Worm (Caenorhabditis elegans): ENCODE data around the gene C13A2.3.
"Not testable (repeated sequence)": the region's sequence is repeated elsewhere in the genome, so short reads cannot be mapped to it uniquely, and the experiment has no call there.

The C13A2.3 gene

DNA sequence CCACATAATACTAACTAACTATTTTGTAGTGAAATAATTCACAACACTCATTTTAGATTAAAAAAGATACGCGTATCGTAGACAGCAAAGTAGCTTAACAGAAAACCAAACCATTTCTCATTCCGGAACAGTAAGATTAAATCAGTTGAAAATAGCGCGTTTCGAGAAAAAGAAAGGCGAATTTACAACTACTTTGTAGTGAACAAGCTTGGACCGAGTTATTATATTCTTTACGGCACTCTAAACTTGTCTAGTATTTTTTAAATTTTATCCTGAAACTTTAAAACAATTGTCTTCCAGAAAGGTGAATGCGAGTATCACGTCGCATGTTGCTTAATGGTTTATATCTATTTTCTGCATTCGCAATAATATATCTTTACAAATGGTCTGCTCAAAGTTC is 3.0 kb upstream of the C13A2.3 start, which contains the start of gene C13A2.4:
TSS of gene C13A2.4 (plus strand) at position 301 of the 400 bp plus-strand sequence.
- TF ChIP-seq F13C5.2 (tag; optimal IDR thresholded peaks at IDR 0.05) (no peak), ceh-13 (GFP tag; optimal IDR thresholded peaks at IDR 0.05) (no peak), aly-1 (tag; optimal IDR thresholded peaks at IDR 0.05) (no peak), ets-7 (tag; optimal IDR thresholded peaks at IDR 0.05) (no peak), ceh-36 (tag; optimal IDR thresholded peaks at IDR 0.05) (no peak), sea-1 (GFP tag; conservative IDR thresholded peaks at IDR 0.05) (no peak), tbx-37 (GFP tag; conservative IDR thresholded peaks at IDR 0.05) (no peak), tra-4 (tag; optimal IDR thresholded peaks at IDR 0.05) (no peak)

DNA sequence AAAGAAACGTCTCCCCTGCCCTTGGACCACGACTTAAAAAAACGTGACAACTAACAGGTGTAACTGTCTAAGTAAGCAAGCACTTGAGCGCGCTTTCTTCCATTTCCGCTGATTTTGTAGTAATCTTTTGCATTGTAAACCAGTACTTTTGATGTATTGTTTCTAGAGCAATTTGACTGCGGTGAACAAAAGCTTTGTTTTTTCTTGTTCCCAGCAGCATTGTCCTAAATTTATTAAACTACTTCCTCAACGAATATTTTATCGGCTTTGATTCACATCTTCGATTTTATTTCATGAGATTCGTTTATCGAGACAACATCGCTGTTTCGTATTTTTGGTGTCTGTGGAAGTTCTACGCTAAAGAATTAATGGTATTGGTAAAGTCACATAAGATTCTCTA is 6.6 kb downstream of the C13A2.3 start, which contains the start of gene C13A2.1:
TSS of gene C13A2.1 (plus strand) at position 301 of the 400 bp plus-strand sequence.
- TF ChIP-seq aly-1 (tag; optimal IDR thresholded peaks at IDR 0.05) (no peak), tbx-37 (GFP tag; conservative IDR thresholded peaks at IDR 0.05) (no peak), B0310.2 (tag; optimal IDR thresholded peaks at IDR 0.05) (no peak), flt-1 (GFP tag; IDR thresholded peaks at IDR 0.05) (no peak), ets-7 (tag; optimal IDR thresholded peaks at IDR 0.05) (no peak), ceh-13 (GFP tag; optimal IDR thresholded peaks at IDR 0.05) (no peak), hmg-4 (GFP tag; optimal IDR thresholded peaks at IDR 0.05) (no peak), hmbx-1 (tag; optimal IDR thresholded peaks at IDR 0.05) (no peak), tra-4 (tag; optimal IDR thresholded peaks at IDR 0.05) (no peak), tbx-11 (GFP tag; IDR thresholded peaks at IDR 0.05) (no peak)

DNA sequence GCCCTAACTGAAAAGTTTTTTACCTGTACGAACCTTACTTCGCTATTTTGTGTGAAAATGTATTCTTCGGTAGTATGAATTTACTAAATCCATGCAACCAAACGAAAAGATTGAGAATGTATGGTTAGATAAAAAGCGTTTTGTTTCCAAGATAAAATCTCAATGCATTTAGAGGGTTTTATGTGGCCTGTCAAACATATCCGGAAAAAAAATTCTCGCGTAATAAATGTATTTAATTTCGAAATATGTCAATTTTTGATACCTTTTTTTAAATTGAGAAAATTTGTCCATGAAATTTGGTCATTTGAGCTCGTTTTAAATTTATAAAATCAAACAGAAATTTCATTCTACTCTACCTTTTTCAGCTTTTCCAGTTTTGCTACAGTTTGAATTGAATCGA is 13.1 kb downstream of the C13A2.3 start, which contains the start of gene F07G11.4:
TSS of gene F07G11.4 (minus strand) at position 101 of the 400 bp plus-strand sequence.
- TF ChIP-seq tbx-37 (GFP tag; conservative IDR thresholded peaks at IDR 0.05), result no peak
- no peak for TF ChIP-seq hnd-1 (tag; optimal IDR thresholded peaks at IDR 0.05)
- TF ChIP-seq aly-1 (tag; optimal IDR thresholded peaks at IDR 0.05), result no peak
- TF ChIP-seq ceh-36 (tag; optimal IDR thresholded peaks at IDR 0.05), result no peak
- no peak for TF ChIP-seq ama-1 (optimal IDR thresholded peaks at IDR 0.05)
- TF ChIP-seq ets-7 (tag; optimal IDR thresholded peaks at IDR 0.05), result no peak
- TF ChIP-seq tbx-11 (GFP tag; IDR thresholded peaks at IDR 0.05), result no peak
- no peak for TF ChIP-seq flt-1 (GFP tag; IDR thresholded peaks at IDR 0.05)
- TF ChIP-seq B0310.2 (tag; optimal IDR thresholded peaks at IDR 0.05), result no peak
- no peak for TF ChIP-seq ceh-13 (GFP tag; optimal IDR thresholded peaks at IDR 0.05)
- TF ChIP-seq hmbx-1 (tag; optimal IDR thresholded peaks at IDR 0.05), result no peak
- no peak for TF ChIP-seq sea-1 (GFP tag; conservative IDR thresholded peaks at IDR 0.05)
- no peak for TF ChIP-seq hmg-4 (GFP tag; optimal IDR thresholded peaks at IDR 0.05)

DNA sequence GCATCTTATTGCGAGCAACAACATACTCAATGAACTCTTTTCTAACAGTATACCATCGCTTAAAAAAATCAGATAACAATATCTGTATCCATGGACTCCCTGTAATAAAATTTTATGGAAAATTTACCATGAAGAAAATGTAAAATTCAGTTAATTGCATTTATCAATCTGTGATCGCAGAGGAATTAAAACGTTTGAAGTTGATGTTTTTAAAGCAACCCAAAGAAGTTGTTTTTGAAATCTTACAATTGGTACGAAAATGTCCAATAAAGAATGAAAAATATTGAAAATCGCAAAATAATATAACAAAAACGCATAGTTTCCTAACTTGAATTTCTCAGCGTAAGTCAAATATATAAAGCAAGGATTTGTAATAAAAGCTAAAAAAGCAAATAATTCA is 15.1 kb downstream of the C13A2.3 start, which contains the start of gene srj-32:
TSS of gene srj-32 (minus strand) at position 101 of the 400 bp plus-strand sequence.
- no peak for TF ChIP-seq scrt-1 (GFP tag; IDR thresholded peaks at IDR 0.05)

DNA sequence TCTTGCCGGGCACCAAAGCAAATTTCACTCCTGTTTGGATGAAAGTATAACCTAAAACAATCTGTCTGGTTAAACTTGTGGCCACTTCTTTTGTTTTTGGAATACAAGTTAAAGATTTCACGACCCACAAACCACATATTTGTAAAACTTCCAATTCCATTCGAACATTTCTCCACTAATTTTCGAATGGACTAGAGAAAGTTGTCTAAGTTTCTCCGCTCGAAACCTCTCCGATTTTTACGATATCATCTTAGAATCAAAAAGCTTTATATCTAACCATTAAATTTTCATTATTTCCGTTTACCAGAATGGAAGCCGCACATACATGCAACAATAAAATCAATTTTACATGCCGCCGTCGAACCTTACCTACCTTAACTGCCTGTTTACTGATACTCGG is 16.3 kb downstream of the C13A2.3 start, which contains the start of gene F07G11.3:
TSS of gene F07G11.3 (plus strand) at position 301 of the 400 bp plus-strand sequence.
- TF ChIP-seq hmg-4 (GFP tag; optimal IDR thresholded peaks at IDR 0.05), result no peak
- TF ChIP-seq pes-1 (GFP tag; IDR thresholded peaks at IDR 0.05), result no peak
- TF ChIP-seq tbx-37 (GFP tag; conservative IDR thresholded peaks at IDR 0.05), result no peak
- TF ChIP-seq scrt-1 (GFP tag; IDR thresholded peaks at IDR 0.05), result no peak
- no peak for TF ChIP-seq ama-1 (optimal IDR thresholded peaks at IDR 0.05)
- TF ChIP-seq ceh-13 (GFP tag; optimal IDR thresholded peaks at IDR 0.05), result no peak
- TF ChIP-seq B0310.2 (tag; optimal IDR thresholded peaks at IDR 0.05), result no peak
- no peak for TF ChIP-seq hnd-1 (tag; optimal IDR thresholded peaks at IDR 0.05)
- no peak for TF ChIP-seq hmbx-1 (tag; optimal IDR thresholded peaks at IDR 0.05)
- TF ChIP-seq sea-1 (GFP tag; conservative IDR thresholded peaks at IDR 0.05), result no peak
- TF ChIP-seq tra-4 (tag; optimal IDR thresholded peaks at IDR 0.05), result no peak
- TF ChIP-seq ets-7 (tag; optimal IDR thresholded peaks at IDR 0.05), result no peak
- TF ChIP-seq tbx-11 (GFP tag; IDR thresholded peaks at IDR 0.05), result no peak
- no peak for TF ChIP-seq flt-1 (GFP tag; IDR thresholded peaks at IDR 0.05)
- TF ChIP-seq ceh-36 (tag; optimal IDR thresholded peaks at IDR 0.05), result no peak
- TF ChIP-seq aly-1 (tag; optimal IDR thresholded peaks at IDR 0.05), result no peak
- TF ChIP-seq F13C5.2 (tag; optimal IDR thresholded peaks at IDR 0.05), result no peak

DNA sequence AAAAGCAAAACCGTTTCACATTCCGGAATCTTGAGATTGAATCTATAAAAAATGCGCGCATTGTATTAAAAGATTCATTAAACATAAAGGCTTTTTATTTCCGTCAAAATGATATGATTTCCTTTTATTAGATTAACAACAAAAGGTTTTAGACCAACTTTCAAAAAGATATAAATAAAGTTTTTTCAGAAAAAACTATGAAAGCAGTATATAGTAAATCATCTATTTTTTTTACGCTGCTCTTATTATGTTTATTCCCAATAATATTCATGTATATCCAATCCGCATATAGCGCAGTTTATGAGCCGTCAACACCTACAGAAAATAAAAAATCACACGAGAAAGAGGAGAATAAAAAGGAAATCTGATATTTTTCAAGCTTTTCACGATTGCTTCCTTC is 22.4 kb downstream of the C13A2.3 start, which contains the start of gene F07G11.2:
TSS of gene F07G11.2 (plus strand) at position 301 of the 400 bp plus-strand sequence.
- not testable (repeated sequence) for TF ChIP-seq hmg-4 (GFP tag; optimal IDR thresholded peaks at IDR 0.05); pes-1 (GFP tag; IDR thresholded peaks at IDR 0.05); sea-1 (GFP tag; conservative IDR thresholded peaks at IDR 0.05)

DNA sequence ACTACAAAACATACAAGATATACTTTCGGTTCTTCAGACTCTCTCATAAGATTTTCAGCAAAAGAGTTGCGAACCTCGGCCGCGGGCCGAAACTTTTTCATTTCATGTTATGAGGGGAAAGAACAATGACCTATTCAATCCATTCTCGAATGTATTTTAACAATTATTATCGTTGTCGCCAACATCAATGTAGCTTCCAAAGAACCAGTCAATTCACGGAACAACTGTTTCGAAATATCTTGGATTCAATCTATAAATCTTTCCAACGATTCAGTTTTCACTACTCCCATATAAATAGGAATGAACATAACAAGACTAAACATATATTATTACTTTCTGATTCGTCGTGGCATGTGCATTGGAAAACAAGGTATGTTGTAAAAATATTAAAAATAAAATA is 25.0 kb downstream of the C13A2.3 start, which contains the start of gene F07G11.1:
TSS of gene F07G11.1 (plus strand) at position 301 of the 400 bp plus-strand sequence.
- TF ChIP-seq hmbx-1 (tag; optimal IDR thresholded peaks at IDR 0.05), result no peak
- TF ChIP-seq ama-1 (optimal IDR thresholded peaks at IDR 0.05), result no peak
- no peak for TF ChIP-seq hmg-4 (GFP tag; optimal IDR thresholded peaks at IDR 0.05)
- TF ChIP-seq hnd-1 (tag; optimal IDR thresholded peaks at IDR 0.05), result no peak
- no peak for TF ChIP-seq aly-1 (tag; optimal IDR thresholded peaks at IDR 0.05)
- no peak for TF ChIP-seq F13C5.2 (tag; optimal IDR thresholded peaks at IDR 0.05)
- TF ChIP-seq ceh-36 (tag; optimal IDR thresholded peaks at IDR 0.05), result no peak
- no peak for TF ChIP-seq ceh-13 (GFP tag; optimal IDR thresholded peaks at IDR 0.05)
- no peak for TF ChIP-seq sea-1 (GFP tag; conservative IDR thresholded peaks at IDR 0.05)

DNA sequence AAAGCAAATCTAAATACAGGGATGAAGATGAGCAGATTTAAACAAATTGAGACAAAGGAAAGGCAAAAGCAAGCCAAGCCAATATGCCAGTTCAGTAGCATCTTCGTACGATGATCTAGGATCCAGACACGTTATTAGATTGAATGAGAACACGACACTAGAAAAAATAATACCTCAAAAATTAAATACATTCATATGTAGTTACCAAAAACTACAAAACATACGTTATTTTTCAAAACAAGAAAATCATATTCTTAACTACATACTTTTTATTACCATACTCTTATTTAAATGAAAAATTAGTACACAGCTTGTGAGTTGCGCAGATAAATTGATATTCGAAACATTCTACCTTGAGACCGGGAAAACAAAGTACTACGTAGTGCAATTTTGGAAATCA is 31.1 kb downstream of the C13A2.3 start, which contains the start of gene srx-6:
TSS of gene srx-6 (minus strand) at position 101 of the 400 bp plus-strand sequence.
- TF ChIP-seq aly-1 (tag; optimal IDR thresholded peaks at IDR 0.05), result no peak
- no peak for TF ChIP-seq ets-7 (tag; optimal IDR thresholded peaks at IDR 0.05)
- TF ChIP-seq scrt-1 (GFP tag; IDR thresholded peaks at IDR 0.05), result no peak
- no peak for TF ChIP-seq hnd-1 (tag; optimal IDR thresholded peaks at IDR 0.05)
- no peak for TF ChIP-seq tbx-11 (GFP tag; IDR thresholded peaks at IDR 0.05)
- TF ChIP-seq flt-1 (GFP tag; IDR thresholded peaks at IDR 0.05), result no peak
